Worm (Caenorhabditis elegans) whole organism, early embryonic: ENCODE measurements around the gene Y54F10AR.1.

Experiments
- ama-1 ChIP-seq: fragments of 150-350 bp; optimal IDR thresholded peaks from 2 replicates; lab custom pipeline; 2014
- tbx-37 ChIP-seq: fragments of 200-800 bp; sonication (Bioruptor generic); conservative IDR thresholded peaks from 2 replicates; pipeline ENCODE4 v1.3.6; 2022; ENCODE audit warnings: missing genetic modification reagents, missing genetic modification characterization, missing compliant biosample characterization

- TF ChIP-seq tbx-37 (GFP tag; lab: Robert Waterston, UW) (no peak), ama-1 (no peak)
Measured at ce11 chrIII:2571447-2571846, 4.0 kb downstream of the Y54F10AR.1 start, which contains the start of gene Y54F10AR.2.
